Fruit fly (Drosophila melanogaster) whole organism, prepupa: ENCODE results near the gene Smr.

ENCODE experiments used
- CG10669 ChIP-seq: fragments of 200-800 bp; sonication (Bioruptor generic); optimal IDR thresholded peaks from 3 replicates; lab custom pipeline; 2018; ENCODE audit warnings: missing biosample characterization, mild to moderate bottlenecking, missing genetic modification characterization, moderate library complexity
- CG11294 ChIP-seq: fragments of 200-800 bp; sonication (Bioruptor generic); IDR thresholded peaks from 2 replicates; pipeline ENCODE4 v1.3.6; 2022; ENCODE audit warnings: missing biosample characterization, missing genetic modification characterization
- CG11762 ChIP-seq: fragments of 200-800 bp; sonication (Bioruptor generic); optimal IDR thresholded peaks from 3 replicates; lab custom pipeline; 2016; ENCODE audit warnings: missing biosample characterization, missing genetic modification characterization; ENCODE audit not compliant: insufficient read depth
- CG11902 ChIP-seq: fragments of 200-800 bp; sonication (Bioruptor generic); optimal IDR thresholded peaks from 3 replicates; lab custom pipeline; 2016; ENCODE audit warnings: missing biosample characterization, missing genetic modification characterization
- CG1621 ChIP-seq: fragments of 200-800 bp; sonication (Bioruptor generic); optimal IDR thresholded peaks from 3 replicates; lab custom pipeline; 2018; ENCODE audit warnings: missing biosample characterization, mild to moderate bottlenecking, missing genetic modification characterization
- CG3032 ChIP-seq: fragments of 200-800 bp; optimal IDR thresholded peaks from 2 replicates; lab custom pipeline; 2019; ENCODE audit warnings: missing biosample characterization, mild to moderate bottlenecking, missing genetic modification characterization, moderate library complexity
- CG32006 ChIP-seq: fragments of 200-800 bp; sonication (Bioruptor generic); optimal IDR thresholded peaks from 3 replicates; lab custom pipeline; 2017; ENCODE audit warnings: missing biosample characterization, mild to moderate bottlenecking, missing genetic modification characterization
- CG34406 ChIP-seq: fragments of 200-800 bp; sonication (Bioruptor generic); optimal IDR thresholded peaks from 3 replicates; lab custom pipeline; 2016; ENCODE audit warnings: missing biosample characterization, missing genetic modification characterization
- CG3919 ChIP-seq: fragments of 200-800 bp; sonication (Bioruptor generic); optimal IDR thresholded peaks from 3 replicates; lab custom pipeline; 2016; ENCODE audit warnings: missing biosample characterization, missing genetic modification characterization
- CG4318 ChIP-seq: fragments of 200-800 bp; sonication (Bioruptor generic); optimal IDR thresholded peaks from 3 replicates; lab custom pipeline; 2017; ENCODE audit warnings: missing biosample characterization, mild to moderate bottlenecking, missing genetic modification characterization
- CG6163 ChIP-seq: fragments of 200-800 bp; sonication (Bioruptor generic); IDR thresholded peaks from 3 replicates; pipeline ENCODE4 v1.3.6; 2022; ENCODE audit warnings: missing biosample characterization, missing genetic modification characterization
- CG6276 ChIP-seq: fragments of 200-800 bp; sonication (Bioruptor generic); optimal IDR thresholded peaks from 2 replicates; lab custom pipeline; 2017; ENCODE audit warnings: missing biosample characterization, mild to moderate bottlenecking, missing genetic modification characterization
- CG6792 ChIP-seq: fragments of 200-800 bp; sonication (Bioruptor generic); optimal IDR thresholded peaks from 3 replicates; lab custom pipeline; 2016; ENCODE audit warnings: missing biosample characterization, missing genetic modification characterization
- CG6808 ChIP-seq: fragments of 200-800 bp; sonication (Bioruptor generic); optimal IDR thresholded peaks from 3 replicates; lab custom pipeline; 2017; ENCODE audit warnings: missing biosample characterization, missing genetic modification characterization, mild to moderate bottlenecking, moderate library complexity, missing genetic modification reagents
- CG6854 ChIP-seq: fragments of 200-800 bp; sonication (Bioruptor generic); optimal IDR thresholded peaks from 2 replicates; lab custom pipeline; 2017; ENCODE audit warnings: missing biosample characterization, mild to moderate bottlenecking, missing genetic modification characterization
- CG7368 ChIP-seq: fragments of 200-800 bp; sonication (Bioruptor generic); optimal IDR thresholded peaks from 3 replicates; lab custom pipeline; 2016; ENCODE audit warnings: missing biosample characterization, missing genetic modification characterization
- CG8632 ChIP-seq: fragments of 200-800 bp; sonication (Bioruptor generic); optimal IDR thresholded peaks from 3 replicates; lab custom pipeline; 2016; ENCODE audit warnings: missing biosample characterization, missing genetic modification characterization
- CG9139 ChIP-seq: fragments of 200-800 bp; sonication (Bioruptor generic); optimal IDR thresholded peaks from 3 replicates; lab custom pipeline; 2017; ENCODE audit warnings: missing biosample characterization, mild to moderate bottlenecking, missing genetic modification characterization
- Eip75B ChIP-seq: fragments of 200-800 bp; sonication (Bioruptor generic); optimal IDR thresholded peaks from 3 replicates; lab custom pipeline; 2016; ENCODE audit warnings: missing biosample characterization, missing genetic modification characterization
- Eip78C ChIP-seq: fragments of 200-800 bp; sonication (Bioruptor generic); peaks from one replicate; lab custom pipeline; 2016; ENCODE audit warnings: missing biosample characterization, missing genetic modification characterization
- Eip93F ChIP-seq: fragments of 200-800 bp; sonication (Bioruptor generic); optimal IDR thresholded peaks from 2 replicates; lab custom pipeline; 2016; ENCODE audit warnings: missing biosample characterization, mild to moderate bottlenecking, missing genetic modification characterization
- Ets21C ChIP-seq: fragments of 200-800 bp; sonication (Bioruptor generic); optimal IDR thresholded peaks from 3 replicates; lab custom pipeline; 2016; ENCODE audit warnings: missing biosample characterization, missing genetic modification characterization
- Ets96B ChIP-seq: fragments of 200-800 bp; optimal IDR thresholded peaks from 2 replicates; lab custom pipeline; 2019; ENCODE audit warnings: missing biosample characterization, mild to moderate bottlenecking, missing genetic modification characterization, moderate library complexity
- Lpt ChIP-seq: fragments of 200-800 bp; sonication (Bioruptor generic); optimal IDR thresholded peaks from 3 replicates; lab custom pipeline; 2016; ENCODE audit warnings: missing biosample characterization, missing genetic modification characterization
- Met ChIP-seq: fragments of 200-800 bp; sonication (Bioruptor generic); optimal IDR thresholded peaks from 3 replicates; lab custom pipeline; 2016; ENCODE audit warnings: missing biosample characterization, missing genetic modification characterization
- OdsH ChIP-seq: fragments of 200-800 bp; sonication (Bioruptor generic); optimal IDR thresholded peaks from 3 replicates; lab custom pipeline; 2016; ENCODE audit warnings: missing biosample characterization, missing genetic modification characterization
- Smox ChIP-seq: fragments of 200-800 bp; sonication (Bioruptor generic); optimal IDR thresholded peaks from 3 replicates; lab custom pipeline; 2016; ENCODE audit warnings: missing biosample characterization, missing genetic modification characterization
- Sox102F ChIP-seq: fragments of 200-800 bp; sonication (Bioruptor generic); optimal IDR thresholded peaks from 2 replicates; lab custom pipeline; 2016; ENCODE audit warnings: missing biosample characterization, mild to moderate bottlenecking, missing genetic modification characterization
- Sox14 ChIP-seq: fragments of 200-800 bp; sonication (Bioruptor generic); optimal IDR thresholded peaks from 3 replicates; lab custom pipeline; 2016; ENCODE audit warnings: missing biosample characterization, missing genetic modification characterization
- Sox15 ChIP-seq: fragments of 200-800 bp; sonication (Bioruptor generic); optimal IDR thresholded peaks from 3 replicates; lab custom pipeline; 2016; ENCODE audit warnings: missing biosample characterization, missing genetic modification characterization
- achi ChIP-seq: fragments of 200-800 bp; sonication (Bioruptor generic); optimal IDR thresholded peaks from 3 replicates; lab custom pipeline; 2016; ENCODE audit warnings: missing biosample characterization, missing genetic modification characterization
- acj6 ChIP-seq: fragments of 200-800 bp; sonication (Bioruptor generic); optimal IDR thresholded peaks from 3 replicates; lab custom pipeline; 2016; ENCODE audit warnings: missing biosample characterization, missing genetic modification characterization
- cyc ChIP-seq: fragments of 200-800 bp; sonication (Bioruptor generic); optimal IDR thresholded peaks from 3 replicates; lab custom pipeline; 2016; ENCODE audit warnings: missing biosample characterization, missing genetic modification characterization
- dsx ChIP-seq: fragments of 200-800 bp; optimal IDR thresholded peaks from 3 replicates; lab custom pipeline; 2019; ENCODE audit warnings: missing biosample characterization, mild to moderate bottlenecking, missing genetic modification characterization, moderate library complexity; ENCODE audit not compliant: poor library complexity, severe bottlenecking
- eg ChIP-seq: fragments of 200-800 bp; sonication (Bioruptor generic); IDR thresholded peaks from 3 replicates; pipeline ENCODE4 v1.3.6; 2022; ENCODE audit warnings: missing biosample characterization, missing genetic modification characterization
- esn ChIP-seq: fragments of 200-800 bp; sonication (Bioruptor generic); optimal IDR thresholded peaks from 2 replicates; lab custom pipeline; 2016; ENCODE audit warnings: missing biosample characterization, mild to moderate bottlenecking, missing genetic modification characterization, moderate library complexity
- fd85E ChIP-seq: fragments of 200-800 bp; sonication (Bioruptor generic); optimal IDR thresholded peaks from 3 replicates; lab custom pipeline; 2016; ENCODE audit warnings: missing biosample characterization, missing genetic modification characterization
- fkh ChIP-seq: fragments of 200-800 bp; sonication (Bioruptor generic); optimal IDR thresholded peaks from 3 replicates; lab custom pipeline; 2017; ENCODE audit warnings: missing biosample characterization, mild to moderate bottlenecking, missing genetic modification characterization, moderate library complexity
- lz ChIP-seq: fragments of 200-800 bp; sonication (Bioruptor generic); optimal IDR thresholded peaks from 3 replicates; lab custom pipeline; 2016; ENCODE audit warnings: missing biosample characterization, missing genetic modification characterization
- net ChIP-seq: fragments of 200-800 bp; sonication (Bioruptor generic); optimal IDR thresholded peaks from 3 replicates; lab custom pipeline; 2016; ENCODE audit warnings: missing biosample characterization, missing genetic modification characterization
- pdm3 ChIP-seq: fragments of 200-800 bp; sonication (Bioruptor generic); optimal IDR thresholded peaks from 3 replicates; lab custom pipeline; 2016; ENCODE audit warnings: missing biosample characterization, missing genetic modification characterization
- spab ChIP-seq: fragments of 200-800 bp; sonication (Bioruptor generic); optimal IDR thresholded peaks from 2 replicates; lab custom pipeline; 2017; ENCODE audit warnings: missing biosample characterization, mild to moderate bottlenecking, missing genetic modification characterization, missing genetic modification reagents
- ss ChIP-seq, 2 experiments: fragments of 200-800 bp; sonication (Bioruptor generic); optimal IDR thresholded peaks; 2 replicates in 1 of 2; 3 replicates in 1 of 2; lab custom pipeline; 2017 to 2018; ENCODE audit warnings: mild to moderate bottlenecking in 2 of 2, missing biosample characterization in 2 of 2, missing genetic modification characterization in 2 of 2, moderate library complexity in 1 of 2
- svp ChIP-seq: fragments of 200-800 bp; sonication (Bioruptor generic); peaks from one replicate; lab custom pipeline; 2016; ENCODE audit warnings: missing biosample characterization, missing genetic modification characterization
- vri ChIP-seq: fragments of 200-800 bp; sonication (Bioruptor generic); optimal IDR thresholded peaks from 3 replicates; lab custom pipeline; 2016; ENCODE audit warnings: missing biosample characterization, mild to moderate bottlenecking, missing genetic modification characterization

Smr gene

DNA sequence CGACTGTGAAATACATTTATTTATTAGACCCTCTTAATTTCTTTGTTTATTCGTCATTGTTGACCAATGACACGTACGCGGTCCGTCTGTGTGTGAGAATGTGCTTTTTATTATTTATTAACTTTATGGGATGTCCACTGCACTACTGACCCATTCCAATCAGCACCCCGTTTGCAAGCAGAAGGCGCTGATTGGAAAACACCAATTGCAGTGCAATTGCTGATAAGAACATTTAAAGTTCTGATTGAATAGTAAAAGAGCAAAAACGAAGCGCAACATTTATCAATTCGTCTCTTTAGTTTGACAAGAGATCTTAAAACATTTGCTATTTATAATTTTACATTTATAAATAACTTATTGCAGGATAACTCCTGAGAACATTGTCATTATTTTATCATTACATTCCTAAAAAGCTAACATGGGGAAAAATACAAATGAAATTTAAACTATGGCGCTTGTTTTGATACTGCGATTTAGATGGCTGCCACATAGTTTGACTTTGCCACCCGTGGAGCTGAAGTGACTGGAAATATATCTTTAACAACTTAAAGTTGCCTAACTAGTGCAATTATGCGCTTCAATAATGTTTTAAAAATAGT, 83.9 kb downstream of the Smr start:
- TF ChIP-seq vri: peak; percentile 9
- TF ChIP-seq eg (GFP tag; lab: Robert Waterston, UW): no peak
- TF ChIP-seq svp (GFP tag; lab: Kevin White, UChicago): peak; percentile 1
- TF ChIP-seq, all 60 proteins: peak for 2

DNA sequence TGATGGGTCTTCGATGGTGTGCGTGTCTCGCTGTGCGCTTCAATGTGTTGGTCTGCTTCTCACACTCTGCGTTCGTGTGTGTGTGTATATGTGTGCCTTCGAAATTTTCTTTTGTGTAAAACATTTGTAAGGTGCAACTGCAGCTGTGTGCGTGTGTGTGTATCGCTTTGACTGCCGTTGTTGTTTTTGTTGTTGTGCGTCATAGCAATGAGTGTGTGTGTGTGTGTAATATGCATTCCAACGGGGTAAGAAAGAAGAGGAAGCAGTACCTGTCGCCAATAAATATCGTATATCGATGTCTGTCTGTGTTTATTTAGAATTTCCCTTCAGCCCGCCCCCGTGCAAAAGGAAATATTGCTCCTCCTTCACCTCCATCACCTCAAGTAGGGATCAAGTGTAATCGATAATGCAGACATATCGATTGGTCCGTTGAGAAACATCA, 88.1 kb downstream of the Smr start:
- TF ChIP-seq net: no peak
- TF ChIP-seq CG6792 (GFP tag; lab: Kevin White, UChicago): peak; percentile 24
- no peak for TF ChIP-seq Sox15 (GFP tag; lab: Kevin White, UChicago)
- TF ChIP-seq CG6808 (GFP tag; lab: Kevin White, UChicago): peak; percentile 25
- no peak for TF ChIP-seq CG3919 (GFP tag; lab: Kevin White, UChicago)
- no peak for TF ChIP-seq Met
- peak; percentile 56 to 62 for TF ChIP-seq ss (GFP tag; optimal IDR thresholded peaks at IDR 0.05; lab: Kevin White, UChicago)
- TF ChIP-seq Eip75B: peak; percentile 26
- TF ChIP-seq acj6: no peak
- peak; percentile 30 for TF ChIP-seq esn (GFP tag; lab: Kevin White, UChicago)
- no peak for TF ChIP-seq CG6276 (GFP tag; lab: Kevin White, UChicago)
- TF ChIP-seq Ets96B (tag; lab: Kevin White, UChicago): peak; percentile 1
- TF ChIP-seq cyc (GFP tag; lab: Kevin White, UChicago): no peak
- peak; percentile 31 for TF ChIP-seq dsx (GFP tag; lab: Kevin White, UChicago)
- TF ChIP-seq CG3032 (tag; lab: Kevin White, UChicago): peak; percentile 13
- peak; percentile 61 for TF ChIP-seq Eip78C (GFP tag; lab: Kevin White, UChicago)
- TF ChIP-seq CG4318 (GFP tag; lab: Kevin White, UChicago): no peak
- TF ChIP-seq Sox102F: peak; percentile 41
- peak; percentile 28 for TF ChIP-seq CG9139 (GFP tag; lab: Kevin White, UChicago)
- 0 out of 3 replicates have a peak, but pooled peaks have one; percentile 13 for TF ChIP-seq eg (GFP tag; lab: Robert Waterston, UW)
- no peak for TF ChIP-seq pdm3 (GFP tag; lab: Kevin White, UChicago)
- TF ChIP-seq achi (GFP tag; lab: Kevin White, UChicago): peak; percentile 15
- TF ChIP-seq svp (GFP tag; lab: Kevin White, UChicago): peak; percentile 96
- TF ChIP-seq Lpt (GFP tag; lab: Kevin White, UChicago): peak; percentile 23
- no peak for TF ChIP-seq CG10669 (GFP tag; lab: Kevin White, UChicago)
- TF ChIP-seq CG6163: peak; percentile 34; the same call in 1 of the 3 replicates
- peak; percentile 78 for TF ChIP-seq CG1621 (tag; lab: Kevin White, UChicago)
- peak; percentile 70 for TF ChIP-seq Sox14 (GFP tag; lab: Kevin White, UChicago)
- TF ChIP-seq vri: peak; percentile 35
- peak; percentile 62 for TF ChIP-seq fkh (GFP tag; lab: Kevin White, UChicago)
- no peak for TF ChIP-seq CG8632 (GFP tag; lab: Kevin White, UChicago)
- peak; percentile 53 for TF ChIP-seq fd85E (GFP tag; lab: Kevin White, UChicago)
- TF ChIP-seq CG11762 (GFP tag; lab: Kevin White, UChicago): no peak
- TF ChIP-seq CG6854 (GFP tag; lab: Kevin White, UChicago): peak; percentile 47
- no peak for TF ChIP-seq Ets21C (GFP tag; lab: Kevin White, UChicago)
- peak; percentile 20 for TF ChIP-seq CG32006 (GFP tag; lab: Kevin White, UChicago)
- no peak for TF ChIP-seq OdsH
- TF ChIP-seq, all 60 proteins: peak for 23

DNA sequence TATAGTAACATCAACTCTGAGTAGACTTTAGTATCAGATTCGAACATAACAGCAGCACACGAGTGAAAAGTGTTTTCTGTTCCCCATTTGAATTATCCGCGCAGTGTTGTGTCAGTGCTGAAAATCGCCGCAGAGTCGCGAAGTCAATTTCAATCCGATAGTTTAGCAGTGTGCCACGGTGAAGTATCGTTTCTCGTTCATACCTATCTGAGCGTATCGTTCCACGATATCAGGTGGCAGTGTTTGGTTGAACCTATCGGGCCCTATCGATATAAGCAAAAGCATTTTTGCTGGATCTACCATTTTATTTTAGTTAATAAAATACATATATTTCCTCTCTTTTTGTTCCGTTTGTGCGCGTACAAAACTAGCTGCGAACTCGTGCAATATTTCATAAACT, 88.8 kb downstream of the Smr start, which contains the start of gene CkIalpha:
Gene CkIalpha, plus strand, starts transcription at position 53 of the 400 bp plus-strand sequence.
- TF ChIP-seq Eip93F (GFP tag; lab: Kevin White, UChicago) (peak; percentile 18), Eip75B (no peak), Met (peak; percentile 36), CG6276 (GFP tag; lab: Kevin White, UChicago) (no peak), achi (GFP tag; lab: Kevin White, UChicago) (peak; percentile 21), esn (GFP tag; lab: Kevin White, UChicago) (peak; percentile 15), CG7368 (no peak), CG11294 (no peak), ss (GFP tag; optimal IDR thresholded peaks at IDR 0.05; lab: Kevin White, UChicago) (no peak), lz (peak; percentile 58), CG3032 (tag; lab: Kevin White, UChicago) (no peak), Eip78C (GFP tag; lab: Kevin White, UChicago) (peak; percentile 53), CG6792 (GFP tag; lab: Kevin White, UChicago) (no peak), vri (no peak), acj6 (peak; percentile 17), CG11902 (peak; percentile 29), Smox (no peak), CG1621 (tag; lab: Kevin White, UChicago) (no peak), CG6808 (GFP tag; lab: Kevin White, UChicago) (no peak), pdm3 (GFP tag; lab: Kevin White, UChicago) (no peak), spab (GFP tag; lab: Kevin White, UChicago) (no peak), Sox14 (GFP tag; lab: Kevin White, UChicago) (peak; percentile 48), CG34406 (GFP tag; lab: Kevin White, UChicago) (no peak), cyc (GFP tag; lab: Kevin White, UChicago) (peak; percentile 48)
